Worm (Caenorhabditis elegans): ENCODE data around the gene rsp-8.

Gene rsp-8

DNA sequence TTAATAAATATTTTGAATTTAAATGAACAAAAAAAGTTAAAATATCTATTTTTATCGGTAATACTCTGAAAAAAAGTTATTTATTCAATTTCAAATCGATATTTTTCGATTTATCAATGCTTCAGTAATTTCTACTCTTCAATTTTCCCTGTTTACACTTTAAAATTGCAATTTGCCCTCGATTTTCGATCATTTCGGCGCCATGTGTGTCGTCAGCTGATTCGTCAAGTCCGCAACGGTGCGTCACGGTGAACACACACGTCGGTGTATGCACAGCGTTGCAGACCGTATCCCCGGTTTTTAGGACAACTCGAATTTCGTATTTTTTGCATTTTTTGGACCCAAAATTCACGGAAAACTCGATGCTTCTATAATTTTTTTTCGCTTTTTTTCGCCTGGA lies 3.0 kb upstream of the rsp-8 start, which contains the start of gene C18D11.3 (continued):
- TF ChIP-seq ztf-3 (GFP tag; optimal IDR thresholded peaks at IDR 0.05) (no peak), F57C9.4 (tag; optimal IDR thresholded peaks at IDR 0.05) (no peak), efl-1 (GFP tag; optimal IDR thresholded peaks at IDR 0.05) (peak; percentile 65), snpc-1.3 (tag; optimal IDR thresholded peaks at IDR 0.05; ENCODE audit: insufficient read depth) (no peak), lir-1 (GFP tag; conservative IDR thresholded peaks at IDR 0.05) (no peak), zim-3 (tag; optimal IDR thresholded peaks at IDR 0.05) (no peak), him-1 (tag; optimal IDR thresholded peaks at IDR 0.05) (peak; percentile 16), nhr-27 (tag; optimal IDR thresholded peaks at IDR 0.05) (no peak), B0336.3 (GFP tag; IDR thresholded peaks at IDR 0.05) (peak; percentile 79), rpc-1 (optimal IDR thresholded peaks at IDR 0.05) (no peak), rpc-1 (tag; optimal IDR thresholded peaks at IDR 0.05) (no peak), pbrm-1 (GFP tag; IDR thresholded peaks at IDR 0.05) (peak; percentile 81), Y79H2A.3 (GFP tag; conservative IDR thresholded peaks at IDR 0.05) (no peak), snpc-3.4 (tag; optimal IDR thresholded peaks at IDR 0.05) (no peak), lin-26 (GFP tag; IDR thresholded peaks at IDR 0.05) (peak; percentile 70; the same call in 1 of the 2 replicates), snpc-4 (GFP tag; optimal IDR thresholded peaks at IDR 0.05) (peak; percentile 32), snpc-4 (tag; optimal IDR thresholded peaks at IDR 0.05) (peak in 3 of 4 experiments; percentile 26 to 71 (median 52)), K12H6.12 (tag; optimal IDR thresholded peaks at IDR 0.05) (peak; percentile 80), repo-1 (tag; optimal IDR thresholded peaks at IDR 0.05) (no peak), fkh-3 (tag; optimal IDR thresholded peaks at IDR 0.05) (no peak), F37B4.10 (GFP tag; IDR thresholded peaks at IDR 0.05) (no peak), gei-17 (GFP tag; optimal IDR thresholded peaks at IDR 0.05) (no peak), F55B11.4 (tag; optimal IDR thresholded peaks at IDR 0.05; ENCODE audit: borderline replicate concordance, insufficient read depth) (no peak), ama-1 (optimal IDR thresholded peaks at IDR 0.05) (no peak), ama-1 (GFP tag; optimal IDR thresholded peaks at IDR 0.05) (no peak), ztf-6 (GFP tag; IDR thresholded peaks at IDR 0.05) (no peak), B0035.1 (tag; optimal IDR thresholded peaks at IDR 0.05) (no peak), ccch-3 (GFP tag; optimal IDR thresholded peaks at IDR 0.05) (no peak), sptf-2 (GFP tag; optimal IDR thresholded peaks at IDR 0.05) (no peak), F52B5.7 (tag; optimal IDR thresholded peaks at IDR 0.05) (no peak), lin-35 (GFP tag; optimal IDR thresholded peaks at IDR 0.05) (peak in 1 of 3 experiments; percentile 70), Y67H2A.10 (GFP tag; conservative IDR thresholded peaks at IDR 0.05) (peak; percentile 71; the same call in 1 of the 2 replicates), chd-7 (tag; optimal IDR thresholded peaks at IDR 0.05) (no peak), dpff-1 (tag; optimal IDR thresholded peaks at IDR 0.05) (no peak), madf-3 (GFP tag; IDR thresholded peaks at IDR 0.05) (peak; percentile 57; the same call in 1 of the 2 replicates)

DNA sequence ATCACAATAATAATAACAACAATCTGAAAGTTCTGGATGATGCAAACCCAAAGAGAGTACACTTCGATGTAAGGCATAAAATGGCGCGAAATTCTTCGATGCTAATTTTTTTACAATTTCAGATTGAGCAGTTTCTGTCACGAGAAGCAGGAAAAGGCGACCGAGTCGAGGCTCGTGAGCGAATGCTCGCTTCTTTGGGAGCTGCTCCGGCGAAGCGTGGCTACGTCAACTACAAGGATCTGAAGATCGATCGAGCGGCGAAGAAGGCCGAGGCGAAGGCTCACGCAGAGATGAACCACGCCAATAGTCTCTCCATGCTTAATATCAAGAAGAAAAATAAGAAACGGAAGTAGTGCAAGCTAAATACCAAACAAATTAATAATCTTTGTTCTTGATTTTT lies 2.1 kb upstream of the rsp-8 start:
- TF ChIP-seq zfh-2 (GFP tag; conservative IDR thresholded peaks at IDR 0.05) (peak; percentile 59), lin-26 (GFP tag; IDR thresholded peaks at IDR 0.05) (no peak)

DNA sequence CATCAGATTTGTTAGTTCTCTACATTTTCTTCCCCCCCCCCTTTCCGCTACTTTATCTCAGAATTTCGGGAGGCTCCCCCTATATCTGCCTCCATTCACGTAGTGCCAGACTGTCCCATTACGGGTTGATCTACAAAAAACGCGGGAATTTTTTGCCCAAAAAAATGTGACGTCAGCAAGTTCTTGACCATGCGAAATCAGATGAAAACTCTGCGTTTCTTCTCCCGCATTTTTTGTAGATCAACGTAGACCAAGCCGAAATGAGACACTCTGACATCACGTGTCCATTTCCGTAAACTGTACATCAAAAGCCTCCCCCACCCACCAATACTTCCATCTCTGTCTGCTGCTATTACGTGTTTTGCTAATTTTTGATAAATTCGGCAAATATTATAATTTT lies 1.6 kb upstream of the rsp-8 start:
- TF ChIP-seq tlf-1 (GFP tag; optimal IDR thresholded peaks at IDR 0.05) (no peak), B0336.3 (GFP tag; IDR thresholded peaks at IDR 0.05) (0 out of 2 replicates have a peak, but pooled peaks have one; percentile 17), ztf-6 (GFP tag; IDR thresholded peaks at IDR 0.05) (no peak), ztf-18 (tag; optimal IDR thresholded peaks at IDR 0.05) (no peak), madf-6 (GFP tag; IDR thresholded peaks at IDR 0.05) (peak; percentile 62), F23B12.7 (tag; optimal IDR thresholded peaks at IDR 0.05; ENCODE audit: insufficient read depth) (no peak), hmg-20 (GFP tag; IDR thresholded peaks at IDR 0.05) (no peak), ceh-27 (GFP tag; optimal IDR thresholded peaks at IDR 0.05) (no peak), ZK185.1 (tag; optimal IDR thresholded peaks at IDR 0.05; ENCODE audit: poor library complexity, severe bottlenecking) (no peak), die-1 (tag; optimal IDR thresholded peaks at IDR 0.05) (peak; percentile 12), nhr-90 (tag; optimal IDR thresholded peaks at IDR 0.05) (no peak), xnd-1 (tag; optimal IDR thresholded peaks at IDR 0.05) (no peak), madf-10 (tag; optimal IDR thresholded peaks at IDR 0.05) (no peak), ztf-26 (tag; optimal IDR thresholded peaks at IDR 0.05) (no peak), repo-1 (tag; optimal IDR thresholded peaks at IDR 0.05) (no peak), let-607 (tag; optimal IDR thresholded peaks at IDR 0.05) (no peak)

Measured in whole organism, young adult.